Fruit fly (Drosophila melanogaster): ENCODE measurements around the gene Shawl.
A peak's percentile ranks its signal among the peaks of the same experiment; 100 is the strongest.

Shawl gene

DNA sequence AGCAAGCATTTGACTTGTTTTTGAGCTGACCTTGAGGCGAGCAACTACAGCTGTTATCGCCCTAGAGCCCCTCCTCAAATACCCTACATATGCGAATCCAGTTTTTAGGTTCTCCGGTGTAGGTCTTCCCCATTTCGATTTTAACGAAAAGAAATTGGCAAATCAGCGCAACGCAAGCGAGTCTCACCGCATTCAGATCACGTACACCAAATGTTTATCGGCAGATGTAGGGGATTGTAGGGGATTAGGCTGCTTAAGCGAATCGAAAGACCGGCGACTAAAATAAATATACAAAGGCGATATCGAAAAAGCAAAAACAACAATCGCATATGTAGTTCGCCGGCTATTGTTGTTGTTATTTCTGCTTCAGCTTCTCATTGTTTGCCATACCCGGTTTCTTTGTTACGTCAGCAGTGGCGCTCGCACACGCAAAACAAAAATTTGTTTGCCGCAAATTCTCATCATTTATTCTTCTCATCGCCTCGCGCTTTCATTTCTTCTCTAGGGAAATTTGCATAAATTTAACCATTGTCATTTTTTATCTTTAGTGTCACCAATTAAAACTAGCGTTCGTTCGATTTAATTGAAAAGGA lies 26.8 kb downstream of the Shawl start (continued):
- TF ChIP-seq Gsc (GFP tag; IDR thresholded peaks at IDR 0.05) (no peak), Oli (tag; optimal IDR thresholded peaks at IDR 0.05) (peak; percentile 68), usp (GFP tag; optimal IDR thresholded peaks at IDR 0.05) (no peak), HLH54F (GFP tag; optimal IDR thresholded peaks at IDR 0.05) (peak; percentile 82), crc (GFP tag; optimal IDR thresholded peaks at IDR 0.05) (peak; percentile 50), dmrt11E (tag; optimal IDR thresholded peaks at IDR 0.05) (peak; percentile 22), CG18764 (GFP tag; optimal IDR thresholded peaks at IDR 0.05) (peak; percentile 14), CG1603 (tag; optimal IDR thresholded peaks at IDR 0.05) (peak; percentile 63), prd (optimal IDR thresholded peaks at IDR 0.05) (no peak), prd (GFP tag; IDR thresholded peaks at IDR 0.05) (peak; percentile 66), CG11085 (GFP tag; IDR thresholded peaks at IDR 0.05) (peak; percentile 49), gem (tag; optimal IDR thresholded peaks at IDR 0.05) (peak; percentile 78), H15 (GFP tag; IDR thresholded peaks at IDR 0.05) (peak; percentile 49; the same call in 1 of the 3 replicates), CG2678 (tag; optimal IDR thresholded peaks at IDR 0.05) (peak; percentile 75), hb (GFP tag; IDR thresholded peaks at IDR 0.05; ENCODE audit: partially characterized antibody) (no peak), nmo (GFP tag; optimal IDR thresholded peaks at IDR 0.05) (peak; percentile 49), Nf-YB (GFP tag; optimal IDR thresholded peaks at IDR 0.05) (no peak), Doc3 (GFP tag; IDR thresholded peaks at IDR 0.05; ENCODE audit: partially characterized antibody) (no peak), MTF-1 (GFP tag; optimal IDR thresholded peaks at IDR 0.05; ENCODE audit: borderline replicate concordance) (no peak), lbe (GFP tag; optimal IDR thresholded peaks at IDR 0.05) (peak; percentile 63), knrl (GFP tag; IDR thresholded peaks at IDR 0.05; ENCODE audit: partially characterized antibody) (no peak), Chrac-16 (GFP tag; optimal IDR thresholded peaks at IDR 0.05) (peak; percentile 63), sim (GFP tag; IDR thresholded peaks at IDR 0.05) (no peak), unpg (GFP tag; optimal IDR thresholded peaks at IDR 0.05) (peak; percentile 76), CG7987 (GFP tag; optimal IDR thresholded peaks at IDR 0.05) (peak; percentile 14), CG7357 (GFP tag; IDR thresholded peaks at IDR 0.05) (peak; percentile 69), Max (GFP tag; optimal IDR thresholded peaks at IDR 0.05) (peak; percentile 40), CG8388 (GFP tag; optimal IDR thresholded peaks at IDR 0.05) (no peak), CG17361 (GFP tag; IDR thresholded peaks at IDR 0.05) (peak; percentile 29; the same call in 1 of the 3 replicates), CG4820 (GFP tag; optimal IDR thresholded peaks at IDR 0.05) (peak; percentile 22), ash1 (GFP tag; optimal IDR thresholded peaks at IDR 0.05) (no peak), CG14667 (GFP tag; IDR thresholded peaks at IDR 0.05) (peak; percentile 48; the same call in 1 of the 2 replicates), Adf1 (GFP tag; IDR thresholded peaks at IDR 0.05) (peak; percentile 19), CG4854 (GFP tag; optimal IDR thresholded peaks at IDR 0.05) (peak; percentile 44), CG12659 (GFP tag; optimal IDR thresholded peaks at IDR 0.05) (peak; percentile 60), wdn (GFP tag; IDR thresholded peaks at IDR 0.05) (peak; percentile 69), CG5180 (GFP tag; optimal IDR thresholded peaks at IDR 0.05) (no peak), emc (GFP tag; optimal IDR thresholded peaks at IDR 0.05) (peak; percentile 85), E2f1 (GFP tag; IDR thresholded peaks at IDR 0.05) (peak; percentile 69), dmrt99B (tag; optimal IDR thresholded peaks at IDR 0.05) (peak; percentile 66), CG9932 (GFP tag; IDR thresholded peaks at IDR 0.05) (peak; percentile 93), trem (tag; optimal IDR thresholded peaks at IDR 0.05) (no peak), tap (tag; optimal IDR thresholded peaks at IDR 0.05) (no peak), pfk (GFP tag; optimal IDR thresholded peaks at IDR 0.05) (no peak), CG15601 (tag; optimal IDR thresholded peaks at IDR 0.05) (no peak), Hsf (GFP tag; optimal IDR thresholded peaks at IDR 0.05) (peak; percentile 59), CG18262 (tag; optimal IDR thresholded peaks at IDR 0.05) (peak; percentile 20), CG1233 (GFP tag; optimal IDR thresholded peaks at IDR 0.05) (peak; percentile 40), CG30020 (tag; optimal IDR thresholded peaks at IDR 0.05) (no peak), CoRest (tag; optimal IDR thresholded peaks at IDR 0.05) (peak; percentile 62)
